Worm (Caenorhabditis elegans) whole organism, L4/young adult: ENCODE data around the gene R02C2.1.

Experiments used
- W03F9.2 ChIP-seq: fragments of 150-350 bp; optimal IDR thresholded peaks from 2 replicates; lab custom pipeline; 2014; ENCODE audit warnings: missing biosample characterization, missing genetic modification characterization
- dao-5 ChIP-seq: sonication (generic microtip); optimal IDR thresholded peaks from 2 replicates; lab custom pipeline; 2016; ENCODE audit warnings: missing genotype, missing genetic modification characterization, moderate library complexity, missing compliant biosample characterization
- him-1 ChIP-seq: sonication (generic microtip); optimal IDR thresholded peaks from 2 replicates; lab custom pipeline; 2016; ENCODE audit warnings: missing genotype, missing genetic modification reagents, missing genetic modification characterization, missing compliant biosample characterization

- TF ChIP-seq him-1 (tag; lab: Kevin White, UChicago), result no peak
- TF ChIP-seq dao-5, result no peak
- TF ChIP-seq W03F9.2 (tag; lab: Kevin White, UChicago), result no peak
Measured at ce11 chrV:238094-238493, at the start of gene R02C2.1.
